Worm (Caenorhabditis elegans) whole organism, late embryonic: ENCODE measurements around the gene H37A05.4.

ENCODE experiments used
- C08G9.2 ChIP-seq: sonication (generic microtip); optimal IDR thresholded peaks from 2 replicates; lab custom pipeline; 2016; ENCODE audit warnings: mild to moderate bottlenecking, missing genetic modification characterization, moderate library complexity, missing compliant biosample characterization
- C38D4.7 ChIP-seq: fragments of 200-800 bp; sonication (Bioruptor generic); optimal IDR thresholded peaks from 2 replicates; lab custom pipeline; 2018; ENCODE audit warnings: mild to moderate bottlenecking, missing genetic modification characterization, moderate library complexity, missing compliant biosample characterization
- F13H6.1 ChIP-seq: sonication (generic microtip); optimal IDR thresholded peaks from 2 replicates; lab custom pipeline; 2016; ENCODE audit warnings: missing genetic modification characterization, missing compliant biosample characterization
- K02D7.2 ChIP-seq: sonication (generic microtip); optimal IDR thresholded peaks from 2 replicates; lab custom pipeline; 2017; ENCODE audit warnings: mild to moderate bottlenecking, missing genetic modification characterization, missing compliant biosample characterization
- K09A11.1 ChIP-seq: sonication (generic microtip); optimal IDR thresholded peaks from 2 replicates; lab custom pipeline; 2017; ENCODE audit warnings: antibody characterized with exemption, mild to moderate bottlenecking, missing genetic modification characterization, missing compliant biosample characterization; ENCODE audit not compliant: insufficient read depth
- ahr-1 ChIP-seq: sonication (generic microtip); optimal IDR thresholded peaks from 2 replicates; lab custom pipeline; 2016; ENCODE audit warnings: missing genetic modification characterization, missing compliant biosample characterization
- ama-1 ChIP-seq: fragments of 150-350 bp; optimal IDR thresholded peaks from 2 replicates; lab custom pipeline; 2014
- ceh-18 ChIP-seq: sonication (generic microtip); optimal IDR thresholded peaks from 2 replicates; lab custom pipeline; 2016; ENCODE audit warnings: missing genetic modification characterization, missing compliant biosample characterization
- ceh-2 ChIP-seq: sonication (generic microtip); optimal IDR thresholded peaks from 2 replicates; lab custom pipeline; 2016; ENCODE audit warnings: missing genotype, missing genetic modification characterization, missing compliant biosample characterization
- ceh-22 ChIP-seq: sonication (generic microtip); optimal IDR thresholded peaks from 2 replicates; lab custom pipeline; 2017; ENCODE audit warnings: missing biosample characterization, missing genetic modification characterization
- ceh-31 ChIP-seq: sonication (generic microtip); optimal IDR thresholded peaks from 2 replicates; lab custom pipeline; 2016; ENCODE audit warnings: missing genetic modification characterization, missing compliant biosample characterization
- ceh-48 ChIP-seq: sonication (generic microtip); optimal IDR thresholded peaks from 2 replicates; lab custom pipeline; 2016; ENCODE audit warnings: missing genetic modification characterization, inconsistent platforms, missing compliant biosample characterization
- ceh-6 ChIP-seq: fragments of 200-800 bp; sonication (Bioruptor generic); optimal IDR thresholded peaks from 2 replicates; lab custom pipeline; 2018; ENCODE audit warnings: mild to moderate bottlenecking, missing genetic modification characterization, missing compliant biosample characterization
- che-1 ChIP-seq: sonication (generic microtip); optimal IDR thresholded peaks from 2 replicates; lab custom pipeline; 2016; ENCODE audit warnings: mild to moderate bottlenecking, missing genetic modification characterization, missing compliant biosample characterization
- dmd-4 ChIP-seq: sonication (generic microtip); optimal IDR thresholded peaks from 2 replicates; lab custom pipeline; 2016; ENCODE audit warnings: borderline replicate concordance, missing genetic modification characterization, missing compliant biosample characterization
- dve-1 ChIP-seq: sonication (generic microtip); optimal IDR thresholded peaks from 2 replicates; lab custom pipeline; 2017; ENCODE audit warnings: antibody characterized with exemption, mild to moderate bottlenecking, missing genetic modification characterization, missing compliant biosample characterization
- elt-2 ChIP-seq: sonication (generic microtip); optimal IDR thresholded peaks from 2 replicates; lab custom pipeline; 2016; ENCODE audit warnings: missing genetic modification reagents, missing genetic modification characterization, missing compliant biosample characterization
- elt-4 ChIP-seq: sonication (generic microtip); optimal IDR thresholded peaks from 2 replicates; lab custom pipeline; 2016; ENCODE audit warnings: missing genetic modification characterization, missing compliant biosample characterization
- ets-4 ChIP-seq: sonication (generic microtip); optimal IDR thresholded peaks from 2 replicates; lab custom pipeline; 2016; ENCODE audit warnings: missing genetic modification characterization, missing compliant biosample characterization
- eyg-1 ChIP-seq: sonication (generic microtip); optimal IDR thresholded peaks from 2 replicates; lab custom pipeline; 2016; ENCODE audit warnings: missing genotype, missing genetic modification characterization, missing compliant biosample characterization
- fax-1 ChIP-seq: sonication (generic microtip); optimal IDR thresholded peaks from 2 replicates; lab custom pipeline; 2016; ENCODE audit warnings: missing genotype, missing genetic modification characterization, missing compliant biosample characterization
- hlh-30 ChIP-seq: sonication (generic microtip); optimal IDR thresholded peaks from 2 replicates; lab custom pipeline; 2017; ENCODE audit warnings: antibody characterized with exemption, missing genetic modification characterization, missing compliant biosample characterization; ENCODE audit not compliant: insufficient read depth
- hlh-6 ChIP-seq: sonication (generic microtip); optimal IDR thresholded peaks from 2 replicates; lab custom pipeline; 2016; ENCODE audit warnings: missing genotype, missing genetic modification characterization, missing compliant biosample characterization
- hlh-8 ChIP-seq: sonication (generic microtip); optimal IDR thresholded peaks from 2 replicates; lab custom pipeline; 2016; ENCODE audit warnings: missing genotype, missing genetic modification characterization, missing compliant biosample characterization
- lim-6 ChIP-seq: sonication (generic microtip); optimal IDR thresholded peaks from 2 replicates; lab custom pipeline; 2016; ENCODE audit warnings: missing genetic modification characterization, missing compliant biosample characterization
- madf-2 ChIP-seq: sonication (generic microtip); optimal IDR thresholded peaks from 2 replicates; lab custom pipeline; 2017; ENCODE audit warnings: missing genetic modification characterization, missing compliant biosample characterization
- mec-3 ChIP-seq: sonication (generic microtip); optimal IDR thresholded peaks from 2 replicates; lab custom pipeline; 2016; ENCODE audit warnings: borderline replicate concordance, missing genetic modification characterization, missing compliant biosample characterization
- nfya-1 ChIP-seq: sonication (generic microtip); optimal IDR thresholded peaks from 2 replicates; lab custom pipeline; 2017; ENCODE audit warnings: missing genetic modification characterization, mild to moderate bottlenecking, missing compliant biosample characterization, antibody characterized with exemption, moderate library complexity
- nhr-11 ChIP-seq: fragments of 150-350 bp; optimal IDR thresholded peaks from 2 replicates; lab custom pipeline; 2014; ENCODE audit warnings: missing biosample characterization, missing genetic modification characterization
- nhr-232 ChIP-seq: sonication (generic microtip); optimal IDR thresholded peaks from 2 replicates; lab custom pipeline; 2016; ENCODE audit warnings: missing genetic modification characterization, missing compliant biosample characterization
- npax-4 ChIP-seq: sonication (generic microtip); optimal IDR thresholded peaks from 2 replicates; lab custom pipeline; 2016; ENCODE audit warnings: missing genetic modification characterization, missing compliant biosample characterization
- odd-2 ChIP-seq: sonication (generic microtip); optimal IDR thresholded peaks from 2 replicates; lab custom pipeline; 2017; ENCODE audit warnings: antibody characterized with exemption, mild to moderate bottlenecking, missing genetic modification characterization, missing compliant biosample characterization
- pat-9 ChIP-seq: fragments of 200-800 bp; sonication (Bioruptor generic); optimal IDR thresholded peaks from 2 replicates; lab custom pipeline; 2018; ENCODE audit warnings: mild to moderate bottlenecking, missing genetic modification characterization, moderate library complexity, missing compliant biosample characterization
- pax-1 ChIP-seq: fragments of 150-350 bp; optimal IDR thresholded peaks from 2 replicates; lab custom pipeline; 2014; ENCODE audit warnings: missing biosample characterization, missing genetic modification characterization
- pha-2 ChIP-seq: sonication (generic microtip); optimal IDR thresholded peaks from 2 replicates; lab custom pipeline; 2017; ENCODE audit warnings: mild to moderate bottlenecking, missing genetic modification characterization, missing compliant biosample characterization
- pha-4 ChIP-seq: fragments of 150-350 bp; optimal IDR thresholded peaks from 2 replicates; lab custom pipeline; 2018; ENCODE audit warnings: missing biosample characterization, missing genetic modification reagents, missing genetic modification characterization
- pqm-1 ChIP-seq: sonication (generic microtip); optimal IDR thresholded peaks from 2 replicates; lab custom pipeline; 2016; ENCODE audit warnings: missing genetic modification characterization, missing compliant biosample characterization
- sdc-2 ChIP-seq: sonication (generic microtip); optimal IDR thresholded peaks from 2 replicates; lab custom pipeline; 2016; ENCODE audit warnings: missing genotype, missing genetic modification characterization, missing compliant biosample characterization
- sox-2 ChIP-seq: fragments of 200-800 bp; sonication (Bioruptor generic); IDR thresholded peaks from 2 replicates; pipeline ENCODE4 v1.3.6; 2022; ENCODE audit warnings: missing genetic modification reagents, missing genetic modification characterization, missing compliant biosample characterization
- sox-4 ChIP-seq: sonication (generic microtip); optimal IDR thresholded peaks from 2 replicates; lab custom pipeline; 2017; ENCODE audit warnings: mild to moderate bottlenecking, missing genetic modification characterization, inconsistent platforms, missing compliant biosample characterization
- syd-9 ChIP-seq: sonication (generic microtip); optimal IDR thresholded peaks from 2 replicates; lab custom pipeline; 2016; ENCODE audit warnings: mild to moderate bottlenecking, missing genetic modification characterization, moderate library complexity, missing compliant biosample characterization
- tbx-2 ChIP-seq: sonication (generic microtip); optimal IDR thresholded peaks from 2 replicates; lab custom pipeline; 2016; ENCODE audit warnings: missing genetic modification characterization, missing compliant biosample characterization
- tbx-7 ChIP-seq: sonication (generic microtip); optimal IDR thresholded peaks from 2 replicates; lab custom pipeline; 2016; ENCODE audit warnings: missing genotype, missing genetic modification characterization, missing compliant biosample characterization
- ttx-3 ChIP-seq: sonication (generic microtip); optimal IDR thresholded peaks from 2 replicates; lab custom pipeline; 2016; ENCODE audit warnings: missing genetic modification reagents, missing genetic modification characterization, missing compliant biosample characterization
- unc-3 ChIP-seq, 2 experiments: fragments of 200-800 bp in 1 of 2; sonication (Bioruptor generic) in 1 of 2; sonication (generic microtip) in 1 of 2; conservative IDR thresholded peaks in 1 of 2; optimal IDR thresholded peaks in 1 of 2; 2 replicates each; pipeline versions ENCODE4 v1.3.6 to Lab custom; 2016 to 2022; ENCODE audit warnings: missing compliant biosample characterization in 2 of 2, missing genetic modification characterization in 2 of 2, missing genetic modification reagents in 1 of 2
- unc-42 ChIP-seq: sonication (generic microtip); optimal IDR thresholded peaks from 2 replicates; lab custom pipeline; 2016; ENCODE audit warnings: missing genotype, missing genetic modification characterization, missing compliant biosample characterization
- unc-55 ChIP-seq: sonication (generic microtip); optimal IDR thresholded peaks from 2 replicates; lab custom pipeline; 2017; ENCODE audit warnings: missing biosample characterization, missing genetic modification reagents, missing genetic modification characterization
- unc-86 ChIP-seq: sonication (generic microtip); optimal IDR thresholded peaks from 2 replicates; lab custom pipeline; 2016; ENCODE audit warnings: missing genetic modification characterization, missing compliant biosample characterization
- zip-5 ChIP-seq: sonication (generic microtip); optimal IDR thresholded peaks from 2 replicates; lab custom pipeline; 2016; ENCODE audit warnings: missing genetic modification characterization, missing compliant biosample characterization
- ztf-16 ChIP-seq: sonication (generic microtip); optimal IDR thresholded peaks from 2 replicates; lab custom pipeline; 2017; ENCODE audit warnings: missing genetic modification characterization, missing compliant biosample characterization

The H37A05.4 gene

DNA sequence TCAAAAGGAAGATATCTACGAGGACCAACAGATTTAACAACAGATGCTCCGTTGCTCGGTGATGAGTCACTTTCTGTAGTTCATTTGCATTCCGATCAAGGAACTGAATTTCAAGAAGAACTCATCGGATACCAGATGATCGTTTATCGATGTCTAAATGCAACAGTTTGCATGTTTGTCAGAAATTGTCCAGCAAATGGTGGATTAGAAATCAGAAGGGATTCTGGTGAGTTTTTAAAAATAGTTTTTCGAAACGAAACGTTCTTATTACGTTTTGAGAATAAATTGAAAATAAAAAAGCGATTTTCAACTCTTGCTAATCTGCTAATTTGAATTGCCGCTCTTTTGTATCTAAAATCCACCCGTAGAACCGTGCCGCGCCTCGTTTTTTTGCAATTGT is 30.3 kb upstream of the H37A05.4 start:
- TF ChIP-seq ama-1 (no peak), ceh-22 (tag; lab: Kevin White, UChicago) (no peak), syd-9 (tag; lab: Kevin White, UChicago) (no peak), pha-4 (no peak), tbx-2 (no peak), sdc-2 (tag; lab: Kevin White, UChicago) (no peak), C08G9.2 (tag; lab: Kevin White, UChicago) (no peak), dmd-4 (tag; lab: Kevin White, UChicago) (no peak), ceh-2 (tag; lab: Kevin White, UChicago) (no peak), hlh-30 (tag; lab: Kevin White, UChicago) (no peak), ceh-31 (tag; lab: Kevin White, UChicago) (no peak), ahr-1 (tag; lab: Kevin White, UChicago) (no peak), nfya-1 (tag; lab: Kevin White, UChicago) (no peak)

- TF ChIP-seq hlh-6 (tag; lab: Kevin White, UChicago) (no peak), ceh-6 (GFP tag; lab: Kevin White, UChicago) (no peak), tbx-2 (peak; percentile 42), odd-2 (tag; lab: Kevin White, UChicago) (no peak), zip-5 (tag; lab: Kevin White, UChicago) (no peak), ceh-48 (no peak), unc-42 (tag; lab: Kevin White, UChicago) (peak; percentile 62), ceh-18 (tag; lab: Kevin White, UChicago) (no peak), ceh-22 (tag; lab: Kevin White, UChicago) (no peak), K02D7.2 (tag; lab: Kevin White, UChicago) (no peak), pat-9 (tag; lab: Kevin White, UChicago) (peak; percentile 1), ets-4 (tag; lab: Kevin White, UChicago) (no peak), elt-4 (tag; lab: Kevin White, UChicago) (no peak), pax-1 (tag; lab: Kevin White, UChicago) (no peak), fax-1 (tag; lab: Kevin White, UChicago) (no peak), madf-2 (tag; lab: Kevin White, UChicago) (no peak), dmd-4 (tag; lab: Kevin White, UChicago) (no peak), sox-4 (tag; lab: Kevin White, UChicago) (no peak), ahr-1 (tag; lab: Kevin White, UChicago) (no peak), F13H6.1 (tag; lab: Kevin White, UChicago) (no peak), ttx-3 (peak; percentile 35), pqm-1 (tag; lab: Kevin White, UChicago) (no peak), C08G9.2 (tag; lab: Kevin White, UChicago) (no peak), tbx-7 (no peak), ztf-16 (tag; lab: Kevin White, UChicago) (no peak), lim-6 (tag; lab: Kevin White, UChicago) (no peak), unc-86 (tag; lab: Kevin White, UChicago) (peak; percentile 22), K09A11.1 (peak; percentile 7), unc-55 (GFP tag; lab: Kevin White, UChicago) (peak; percentile 84), C38D4.7 (GFP tag; lab: Kevin White, UChicago) (no peak), nhr-232 (no peak), npax-4 (tag; lab: Kevin White, UChicago) (no peak), nhr-11 (tag; lab: Kevin White, UChicago) (no peak), elt-2 (tag; lab: Kevin White, UChicago) (peak; percentile 45), unc-3 (GFP tag; conservative IDR thresholded peaks at IDR 0.05; lab: Robert Waterston, UW) (no peak), unc-3 (tag; optimal IDR thresholded peaks at IDR 0.05; lab: Kevin White, UChicago) (no peak), che-1 (tag; lab: Kevin White, UChicago) (no peak), dve-1 (no peak), mec-3 (no peak), sox-2 (GFP tag; lab: Robert Waterston, UW) (no peak), eyg-1 (tag; lab: Kevin White, UChicago) (no peak), pha-2 (tag; lab: Kevin White, UChicago) (no peak), hlh-8 (tag; lab: Kevin White, UChicago) (no peak), nfya-1 (tag; lab: Kevin White, UChicago) (peak; percentile 71), sdc-2 (tag; lab: Kevin White, UChicago) (no peak), ceh-31 (tag; lab: Kevin White, UChicago) (peak; percentile 35)
Measured at ce11 chrV:13678542-13678941, 29.0 kb upstream of the H37A05.4 start, which contains the start of the genes tag-65 and ccz-1. Gene tag-65 (minus strand): TSS chrV:13678587. Gene ccz-1 (plus strand): TSS chrV:13678875.
